Worm (Caenorhabditis elegans): Measurements from ENCODE around the gene bath-24.

Gene bath-24

DNA sequence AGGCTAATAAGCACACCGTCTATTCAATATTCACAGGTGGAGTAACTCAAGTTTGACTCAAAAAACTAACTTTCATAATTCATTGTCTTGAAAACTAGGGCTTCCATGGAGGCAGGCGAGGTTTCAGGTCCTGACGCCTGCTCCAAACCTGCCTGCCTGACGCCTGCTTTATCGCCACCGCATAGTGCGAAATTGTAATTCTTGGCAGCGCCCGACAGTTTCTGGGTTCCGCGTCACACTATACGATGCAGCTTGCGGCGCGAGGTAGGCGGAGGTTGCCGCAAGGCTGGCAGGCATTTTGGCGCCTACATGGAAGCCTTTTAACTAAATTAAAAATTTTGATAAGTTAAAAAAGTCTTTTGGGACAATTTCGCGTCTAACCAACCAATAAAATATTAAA is 41.8 kb upstream of the bath-24 start:
- TF ChIP-seq lin-40 (tag; optimal IDR thresholded peaks at IDR 0.05) (no peak), C17E4.6 (GFP tag; IDR thresholded peaks at IDR 0.05) (no peak), ztf-6 (GFP tag; IDR thresholded peaks at IDR 0.05) (no peak), gei-17 (GFP tag; optimal IDR thresholded peaks at IDR 0.05) (no peak), let-526 (GFP tag; IDR thresholded peaks at IDR 0.05) (no peak), tbx-9 (tag; optimal IDR thresholded peaks at IDR 0.05; ENCODE audit: borderline replicate concordance) (no peak), nhr-27 (tag; optimal IDR thresholded peaks at IDR 0.05) (no peak), F57A8.1 (GFP tag; optimal IDR thresholded peaks at IDR 0.05) (no peak), sea-2 (GFP tag; IDR thresholded peaks at IDR 0.05) (no peak), xnd-1 (tag; optimal IDR thresholded peaks at IDR 0.05) (no peak), dpl-1 (GFP tag; optimal IDR thresholded peaks at IDR 0.05) (no peak), ets-4 (GFP tag; optimal IDR thresholded peaks at IDR 0.05) (no peak), D2030.7 (GFP tag; IDR thresholded peaks at IDR 0.05) (no peak), ztf-22 (GFP tag; optimal IDR thresholded peaks at IDR 0.05) (no peak), lsy-27 (tag; optimal IDR thresholded peaks at IDR 0.05; ENCODE audit: borderline replicate concordance, insufficient read depth) (no peak), madf-10 (tag; optimal IDR thresholded peaks at IDR 0.05) (no peak), snpc-1.1 (tag; optimal IDR thresholded peaks at IDR 0.05; ENCODE audit: insufficient read depth) (peak; percentile 14), aptf-3 (GFP tag; IDR thresholded peaks at IDR 0.05) (no peak), efl-1 (GFP tag; optimal IDR thresholded peaks at IDR 0.05) (no peak), repo-1 (tag; optimal IDR thresholded peaks at IDR 0.05) (no peak), F37B4.10 (GFP tag; IDR thresholded peaks at IDR 0.05) (0 out of 2 replicates have a peak, but pooled peaks have one; percentile 65), zfh-2 (GFP tag; conservative IDR thresholded peaks at IDR 0.05) (peak; percentile 66), ceh-58 (GFP tag; IDR thresholded peaks at IDR 0.05) (no peak)

DNA sequence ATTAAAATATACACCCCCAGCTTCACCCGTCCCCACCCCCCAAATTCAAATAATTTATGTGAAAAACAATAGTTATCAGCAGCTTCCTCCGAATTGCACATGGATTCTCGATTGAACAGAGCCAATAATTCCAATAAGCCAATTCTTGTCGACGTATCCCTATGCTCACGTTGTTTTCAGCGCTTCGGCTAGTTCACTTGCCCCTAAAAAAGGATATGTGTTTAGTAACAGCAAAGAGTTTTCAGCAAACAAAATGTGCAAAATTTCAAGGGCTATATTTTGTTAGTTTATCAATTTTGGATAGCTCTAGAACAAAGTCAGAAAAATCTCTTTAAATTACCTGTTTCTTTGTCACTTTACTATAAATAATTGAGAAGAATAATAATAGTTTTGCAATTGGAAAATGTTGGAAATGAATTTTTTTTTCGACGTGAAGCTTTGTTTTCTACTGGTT is 38.3 kb upstream of the bath-24 start, which contains the start of the genes T16A1.5 and fbxc-49:
T16A1.5 (minus strand) TSS at position 101 of the 454 bp plus-strand sequence.
fbxc-49 (plus strand) TSS at position 404 of the 454 bp plus-strand sequence.
- TF ChIP-seq F10E7.11 (tag; optimal IDR thresholded peaks at IDR 0.05) (no peak), unc-130 (GFP tag; optimal IDR thresholded peaks at IDR 0.05) (no peak), F57A8.1 (GFP tag; optimal IDR thresholded peaks at IDR 0.05) (no peak), hlh-12 (tag; optimal IDR thresholded peaks at IDR 0.05) (no peak), K11D2.4 (GFP tag; IDR thresholded peaks at IDR 0.05) (no peak), die-1 (tag; optimal IDR thresholded peaks at IDR 0.05) (no peak), F55B11.4 (tag; optimal IDR thresholded peaks at IDR 0.05; ENCODE audit: borderline replicate concordance, insufficient read depth) (no peak), ztf-26 (tag; optimal IDR thresholded peaks at IDR 0.05) (no peak), unc-62 (GFP tag; optimal IDR thresholded peaks at IDR 0.05) (no peak), snpc-1.1 (tag; optimal IDR thresholded peaks at IDR 0.05; ENCODE audit: insufficient read depth) (no peak), F37B4.10 (GFP tag; IDR thresholded peaks at IDR 0.05) (no peak), C17E4.6 (GFP tag; IDR thresholded peaks at IDR 0.05) (no peak), sea-2 (GFP tag; IDR thresholded peaks at IDR 0.05) (no peak), nfyb-1 (GFP tag; IDR thresholded peaks at IDR 0.05) (no peak), ets-4 (GFP tag; optimal IDR thresholded peaks at IDR 0.05) (no peak), rec-8 (tag; optimal IDR thresholded peaks at IDR 0.05) (no peak), mcd-1 (GFP tag; IDR thresholded peaks at IDR 0.05) (no peak), somi-1 (GFP tag; optimal IDR thresholded peaks at IDR 0.05) (no peak), ceh-79 (tag; optimal IDR thresholded peaks at IDR 0.05) (no peak)

DNA sequence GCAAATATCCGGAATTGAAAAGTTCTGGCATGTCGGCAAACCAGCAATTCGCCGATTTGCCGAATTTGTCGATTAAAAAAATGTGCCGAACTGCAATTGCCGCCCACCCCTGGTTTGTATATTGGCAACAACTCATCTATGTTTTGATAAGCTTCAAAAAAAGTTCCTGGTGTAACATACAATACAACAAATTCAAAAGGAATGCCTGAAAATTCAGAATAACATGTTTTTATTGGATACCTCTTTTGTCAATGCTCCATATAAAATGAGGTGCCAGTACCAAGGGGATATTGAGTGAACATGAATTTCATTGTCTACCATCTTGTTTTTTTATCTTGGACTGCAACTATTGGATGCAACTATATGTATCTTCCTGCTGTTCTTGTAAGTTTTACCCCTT is 35.9 kb upstream of the bath-24 start, which contains the start of gene T16A1.4:
T16A1.4 (plus strand) TSS at position 301 of the 400 bp plus-strand sequence.
- TF ChIP-seq repo-1 (tag; optimal IDR thresholded peaks at IDR 0.05) = no peak
- no peak for TF ChIP-seq F55B11.4 (tag; optimal IDR thresholded peaks at IDR 0.05; ENCODE audit: borderline replicate concordance, insufficient read depth)
- TF ChIP-seq F33H1.4 (GFP tag; IDR thresholded peaks at IDR 0.05) = no peak
- TF ChIP-seq lir-1 (GFP tag; conservative IDR thresholded peaks at IDR 0.05) = no peak
- TF ChIP-seq attf-3 (GFP tag; conservative IDR thresholded peaks at IDR 0.05) = no peak
- no peak for TF ChIP-seq K12H6.12 (tag; optimal IDR thresholded peaks at IDR 0.05)
- no peak for TF ChIP-seq bed-1 (GFP tag; IDR thresholded peaks at IDR 0.05)
- TF ChIP-seq egl-18 (GFP tag; IDR thresholded peaks at IDR 0.05) = no peak
- no peak for TF ChIP-seq xnd-1 (tag; optimal IDR thresholded peaks at IDR 0.05)
- no peak for TF ChIP-seq snpc-4 (GFP tag; optimal IDR thresholded peaks at IDR 0.05)
- TF ChIP-seq snpc-4 (tag; optimal IDR thresholded peaks at IDR 0.05) = no peak
- no peak for TF ChIP-seq T26A5.8 (tag; optimal IDR thresholded peaks at IDR 0.05)
- TF ChIP-seq efl-1 (GFP tag; optimal IDR thresholded peaks at IDR 0.05) = no peak
- TF ChIP-seq nfya-1 (tag; optimal IDR thresholded peaks at IDR 0.05; ENCODE audit: borderline replicate concordance, insufficient read depth) = no peak
- TF ChIP-seq madf-6 (GFP tag; IDR thresholded peaks at IDR 0.05) = no peak

All from whole organism, young adult.